Worm (Caenorhabditis elegans) whole organism, young adult: Measurements from ENCODE around the gene W06G6.10.

Experiments used
- B0336.3 ChIP-seq: fragments of 200-800 bp; sonication (Bioruptor generic); IDR thresholded peaks from 2 replicates; pipeline ENCODE4 v1.3.6; 2022; ENCODE audit warnings: missing genetic modification characterization, missing compliant biosample characterization
- C17E4.6 ChIP-seq: fragments of 200-800 bp; sonication (Bioruptor generic); IDR thresholded peaks from 2 replicates; pipeline ENCODE4 v1.3.6; 2022; ENCODE audit warnings: missing genetic modification reagents, missing genetic modification characterization, missing compliant biosample characterization
- F10E7.11 ChIP-seq: sonication (generic microtip); optimal IDR thresholded peaks from 2 replicates; lab custom pipeline; 2017; ENCODE audit warnings: mild to moderate bottlenecking, missing genetic modification characterization, moderate library complexity, missing compliant biosample characterization
- F23B12.7 ChIP-seq: sonication (generic microtip); optimal IDR thresholded peaks from 2 replicates; lab custom pipeline; 2017; ENCODE audit warnings: missing genetic modification characterization, mild to moderate bottlenecking, missing compliant biosample characterization, antibody characterized with exemption, moderate library complexity; ENCODE audit not compliant: insufficient read depth
- F37B4.10 ChIP-seq: fragments of 200-800 bp; sonication (Bioruptor generic); IDR thresholded peaks from 2 replicates; pipeline ENCODE4 v1.3.6; 2022; ENCODE audit warnings: missing genetic modification characterization, missing compliant biosample characterization
- F57C9.4 ChIP-seq: sonication (generic microtip); optimal IDR thresholded peaks from 2 replicates; lab custom pipeline; 2017; ENCODE audit warnings: mild to moderate bottlenecking, missing genetic modification characterization, missing compliant biosample characterization
- T26A5.8 ChIP-seq: sonication (generic microtip); optimal IDR thresholded peaks from 2 replicates; lab custom pipeline; 2016; ENCODE audit warnings: missing genetic modification characterization, missing compliant biosample characterization
- Y53G8AR.9 ChIP-seq: fragments of 200-800 bp; sonication (Bioruptor generic); conservative IDR thresholded peaks from 2 replicates; pipeline ENCODE4 v1.3.6; 2022; ENCODE audit warnings: missing genetic modification reagents, missing genetic modification characterization, missing compliant biosample characterization
- Y79H2A.3 ChIP-seq: fragments of 200-800 bp; sonication (Bioruptor generic); conservative IDR thresholded peaks from 2 replicates; pipeline ENCODE4 v1.3.6; 2022; ENCODE audit warnings: missing genetic modification reagents, missing genetic modification characterization, missing compliant biosample characterization
- atf-7 ChIP-seq: sonication (generic microtip); optimal IDR thresholded peaks from 2 replicates; lab custom pipeline; 2017; ENCODE audit warnings: mild to moderate bottlenecking, missing genetic modification characterization, missing compliant biosample characterization
- athp-1 ChIP-seq: sonication (generic microtip); optimal IDR thresholded peaks from 2 replicates; lab custom pipeline; 2017; ENCODE audit warnings: mild to moderate bottlenecking, missing genetic modification characterization, missing compliant biosample characterization
- bed-1 ChIP-seq: fragments of 200-800 bp; sonication (Bioruptor generic); IDR thresholded peaks from 2 replicates; pipeline ENCODE4 v1.3.6; 2022; ENCODE audit warnings: missing genetic modification reagents, missing genetic modification characterization, missing compliant biosample characterization
- ccch-3 ChIP-seq: fragments of 200-800 bp; sonication (Bioruptor generic); optimal IDR thresholded peaks from 2 replicates; lab custom pipeline; 2018; ENCODE audit warnings: mild to moderate bottlenecking, missing genetic modification characterization, missing compliant biosample characterization
- ceh-100 ChIP-seq: fragments of 200-800 bp; sonication (Bioruptor generic); IDR thresholded peaks from 2 replicates; pipeline ENCODE4 v1.3.6; 2022; ENCODE audit warnings: missing genetic modification reagents, missing genetic modification characterization, missing compliant biosample characterization
- ceh-79 ChIP-seq: sonication (generic microtip); optimal IDR thresholded peaks from 2 replicates; lab custom pipeline; 2017; ENCODE audit warnings: mild to moderate bottlenecking, missing genetic modification characterization, missing compliant biosample characterization
- chd-7 ChIP-seq: sonication (generic microtip); optimal IDR thresholded peaks from 2 replicates; lab custom pipeline; 2016; ENCODE audit warnings: mild to moderate bottlenecking, missing genetic modification characterization, moderate library complexity, missing compliant biosample characterization
- dpl-1 ChIP-seq: fragments of 150-350 bp; optimal IDR thresholded peaks from 2 replicates; lab custom pipeline; 2014; ENCODE audit warnings: missing biosample characterization, missing genetic modification reagents, missing genetic modification characterization
- efl-1 ChIP-seq: fragments of 150-350 bp; optimal IDR thresholded peaks from 2 replicates; lab custom pipeline; 2014; ENCODE audit warnings: missing biosample characterization, missing genetic modification reagents, missing genetic modification characterization
- egl-18 ChIP-seq: fragments of 200-800 bp; sonication (Bioruptor generic); IDR thresholded peaks from 2 replicates; pipeline ENCODE4 v1.3.6; 2022; ENCODE audit warnings: missing genetic modification reagents, missing genetic modification characterization, missing compliant biosample characterization
- ekl-4 ChIP-seq: fragments of 200-800 bp; sonication (Bioruptor generic); IDR thresholded peaks from 2 replicates; pipeline ENCODE4 v1.3.6; 2022; ENCODE audit warnings: missing genetic modification reagents, missing genetic modification characterization, missing compliant biosample characterization
- him-1 ChIP-seq: sonication (generic microtip); optimal IDR thresholded peaks from 2 replicates; lab custom pipeline; 2016; ENCODE audit warnings: missing genotype, missing genetic modification reagents, missing genetic modification characterization, missing compliant biosample characterization
- hlh-26 ChIP-seq: fragments of 200-800 bp; sonication (Bioruptor generic); conservative IDR thresholded peaks from 2 replicates; pipeline ENCODE4 v1.3.6; 2022; ENCODE audit warnings: missing genetic modification reagents, missing genetic modification characterization, missing compliant biosample characterization
- hmg-1.2 ChIP-seq: fragments of 200-800 bp; sonication (Bioruptor generic); IDR thresholded peaks from 2 replicates; pipeline ENCODE4 v1.3.6; 2022; ENCODE audit warnings: missing genetic modification reagents, missing genetic modification characterization, missing compliant biosample characterization
- hrde-1 ChIP-seq: sonication (generic microtip); optimal IDR thresholded peaks from 2 replicates; lab custom pipeline; 2016; ENCODE audit warnings: missing genetic modification characterization, mild to moderate bottlenecking, missing compliant biosample characterization, moderate library complexity, missing genotype, missing genetic modification reagents, borderline replicate concordance
- hsf-1 ChIP-seq: fragments of 200-800 bp; sonication (Bioruptor generic); IDR thresholded peaks from 2 replicates; pipeline ENCODE4 v1.3.6; 2022; ENCODE audit warnings: missing genetic modification reagents, missing genetic modification characterization, missing compliant biosample characterization
- let-607 ChIP-seq, 2 experiments: fragments of 200-800 bp in 1 of 2; sonication (Bioruptor generic) in 1 of 2; sonication (generic microtip) in 1 of 2; optimal IDR thresholded peaks; 2 replicates each; lab custom pipeline; 2016 to 2018; ENCODE audit warnings: mild to moderate bottlenecking in 2 of 2, missing compliant biosample characterization in 2 of 2, missing genetic modification characterization in 2 of 2, moderate library complexity in 2 of 2, missing genotype in 1 of 2
- lin-35 ChIP-seq, 3 experiments: fragments of 150-350 bp in 2 of 3; sonication (generic microtip) in 1 of 3; optimal IDR thresholded peaks; 2 replicates each; lab custom pipeline; 2014 to 2018; ENCODE audit warnings: missing biosample characterization in 3 of 3, missing genetic modification characterization in 3 of 3, missing genetic modification reagents in 3 of 3
- lir-1 ChIP-seq: fragments of 200-800 bp; sonication (Bioruptor generic); conservative IDR thresholded peaks from 2 replicates; pipeline ENCODE4 v1.3.6; 2022; ENCODE audit warnings: missing genetic modification reagents, missing genetic modification characterization, missing compliant biosample characterization
- madf-10 ChIP-seq: sonication (generic microtip); optimal IDR thresholded peaks from 2 replicates; lab custom pipeline; 2016; ENCODE audit warnings: mild to moderate bottlenecking, missing genetic modification characterization, missing compliant biosample characterization
- madf-8 ChIP-seq: fragments of 200-800 bp; sonication (Bioruptor generic); conservative IDR thresholded peaks from 2 replicates; pipeline ENCODE4 v1.3.6; 2022; ENCODE audit warnings: missing genetic modification reagents, missing genetic modification characterization, missing compliant biosample characterization
- mcd-1 ChIP-seq: fragments of 200-800 bp; sonication (Bioruptor generic); IDR thresholded peaks from 2 replicates; pipeline ENCODE4 v1.3.6; 2022; ENCODE audit warnings: missing genetic modification reagents, missing genetic modification characterization, missing compliant biosample characterization
- nhr-120 ChIP-seq: fragments of 200-800 bp; sonication (Bioruptor generic); IDR thresholded peaks from 2 replicates; pipeline ENCODE4 v1.3.6; 2022; ENCODE audit warnings: missing genetic modification characterization, missing compliant biosample characterization
- nhr-27 ChIP-seq: fragments of 200-800 bp; sonication (Bioruptor generic); optimal IDR thresholded peaks from 2 replicates; lab custom pipeline; 2018; ENCODE audit warnings: mild to moderate bottlenecking, missing genetic modification characterization, moderate library complexity, missing compliant biosample characterization
- pha-4 ChIP-seq: fragments of 150-350 bp; sonication (generic microtip); optimal IDR thresholded peaks from 2 replicates; lab custom pipeline; 2014; ENCODE audit warnings: missing biosample characterization, missing genetic modification reagents, missing genetic modification characterization
- rec-8 ChIP-seq, 2 experiments: sonication (generic microtip); optimal IDR thresholded peaks; 2 replicates each; lab custom pipeline; 2016; ENCODE audit warnings: mild to moderate bottlenecking in 2 of 2, missing genetic modification characterization in 2 of 2, missing genetic modification reagents in 2 of 2, missing genotype in 2 of 2, missing biosample characterization in 1 of 2, missing compliant biosample characterization in 1 of 2, moderate library complexity in 1 of 2
- sdz-38 ChIP-seq: sonication (generic microtip); optimal IDR thresholded peaks from 2 replicates; lab custom pipeline; 2016; ENCODE audit warnings: missing genotype, missing genetic modification characterization, missing compliant biosample characterization
- tbx-9 ChIP-seq: sonication (generic microtip); optimal IDR thresholded peaks from 2 replicates; lab custom pipeline; 2016; ENCODE audit warnings: borderline replicate concordance, missing genetic modification characterization, inconsistent platforms, missing compliant biosample characterization
- unc-130 ChIP-seq: sonication (generic microtip); optimal IDR thresholded peaks from 2 replicates; lab custom pipeline; 2016; ENCODE audit warnings: missing genetic modification reagents, missing genetic modification characterization, missing compliant biosample characterization
- ztf-18 ChIP-seq: sonication (generic microtip); optimal IDR thresholded peaks from 2 replicates; lab custom pipeline; 2016; ENCODE audit warnings: missing genotype, mild to moderate bottlenecking, missing genetic modification characterization, missing compliant biosample characterization
- ztf-22 ChIP-seq: fragments of 200-800 bp; sonication (Bioruptor generic); optimal IDR thresholded peaks from 2 replicates; lab custom pipeline; 2018; ENCODE audit warnings: mild to moderate bottlenecking, missing genetic modification characterization, moderate library complexity, missing compliant biosample characterization
- ztf-26 ChIP-seq: sonication (generic microtip); optimal IDR thresholded peaks from 2 replicates; lab custom pipeline; 2017; ENCODE audit warnings: missing genetic modification characterization, missing compliant biosample characterization

W06G6.10 gene

DNA sequence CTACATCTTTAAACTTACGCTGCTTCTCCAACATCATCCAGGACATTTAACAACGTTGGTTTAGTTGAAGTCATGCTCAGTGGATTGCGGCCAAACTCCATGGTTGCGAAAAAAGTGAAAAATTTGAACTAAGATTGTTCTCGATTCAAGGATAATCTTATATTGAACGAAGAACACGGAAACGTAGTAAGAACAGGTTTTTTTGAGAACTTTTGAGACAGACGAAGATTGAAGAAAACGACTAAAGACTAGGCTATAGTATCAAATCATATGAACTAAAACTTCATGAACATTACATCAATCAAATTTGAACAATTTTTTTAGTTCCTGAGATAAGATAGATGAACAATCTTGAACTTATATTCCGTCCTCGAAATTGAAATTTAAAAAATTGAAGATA lies at the start of gene W06G6.10:
Gene W06G6.10 (minus strand): TSS at position 101 of the 400 bp plus-strand sequence.
- TF ChIP-seq chd-7 (tag; lab: Kevin White, UChicago): no peak
- TF ChIP-seq efl-1 (GFP tag; lab: Kevin White, UChicago): no peak
- no peak for TF ChIP-seq madf-10 (tag; lab: Kevin White, UChicago)
- TF ChIP-seq lin-35 (GFP tag; optimal IDR thresholded peaks at IDR 0.05; lab: Kevin White, UChicago): no peak
- no peak for TF ChIP-seq bed-1 (GFP tag; lab: Robert Waterston, UW)
- no peak for TF ChIP-seq B0336.3 (GFP tag; lab: Robert Waterston, UW)
- TF ChIP-seq Y79H2A.3 (GFP tag; lab: Robert Waterston, UW): no peak
- TF ChIP-seq him-1: no peak
- no peak for TF ChIP-seq ztf-18 (tag; lab: Kevin White, UChicago)
- TF ChIP-seq mcd-1 (GFP tag; lab: Robert Waterston, UW): no peak
- no peak for TF ChIP-seq nhr-27 (tag; lab: Kevin White, UChicago)
- no peak for TF ChIP-seq ztf-22
- TF ChIP-seq tbx-9 (tag; lab: Kevin White, UChicago): no peak

DNA sequence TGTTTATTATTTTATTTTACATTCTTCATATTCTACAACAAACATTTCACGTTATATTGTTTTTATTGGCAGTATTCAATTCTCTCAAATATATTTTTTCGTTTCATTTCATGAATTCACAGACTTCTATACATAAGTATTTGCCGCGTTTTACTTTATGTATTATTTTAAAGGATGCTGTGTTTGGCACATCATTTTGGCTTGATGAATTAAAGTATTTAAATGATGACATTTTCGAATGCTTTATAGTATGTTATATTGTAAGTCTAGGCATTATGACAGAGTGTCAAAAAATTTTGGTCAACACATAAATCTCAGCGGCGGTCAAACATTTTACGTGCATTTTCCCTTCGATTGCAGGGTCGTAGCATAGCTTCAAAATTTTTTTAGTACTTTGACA lies 48.5 kb upstream of the W06G6.10 start:
- TF ChIP-seq ztf-26 (tag; lab: Kevin White, UChicago): no peak
- no peak for TF ChIP-seq C17E4.6 (GFP tag; lab: Robert Waterston, UW)
- TF ChIP-seq athp-1: no peak
- TF ChIP-seq sdz-38 (tag; lab: Kevin White, UChicago): no peak
- TF ChIP-seq let-607 (tag; optimal IDR thresholded peaks at IDR 0.05; lab: Kevin White, UChicago): no peak
- TF ChIP-seq lir-1 (GFP tag; lab: Robert Waterston, UW): no peak

DNA sequence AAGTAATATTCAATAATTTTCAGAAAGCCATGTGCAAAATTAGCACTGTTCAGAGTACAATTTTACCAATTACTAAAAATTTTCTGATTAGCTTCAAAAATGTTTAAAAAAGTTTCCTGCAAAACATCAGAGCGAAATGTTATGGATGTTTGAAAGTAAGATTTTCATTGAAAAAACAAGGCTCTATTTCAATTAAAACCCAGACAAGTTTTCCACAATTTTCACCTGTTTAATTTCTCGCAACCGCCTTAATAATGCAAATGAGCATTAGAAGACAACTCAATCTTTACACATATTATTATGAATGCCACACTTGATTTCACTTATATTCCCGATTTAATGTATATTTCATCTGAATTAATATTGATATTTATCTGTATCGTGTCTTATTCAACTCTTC lies 47.5 kb upstream of the W06G6.10 start, which contains the start of gene srz-101:
Gene srz-101 (plus strand): TSS at position 301 of the 400 bp plus-strand sequence.
- TF ChIP-seq unc-130 (no peak), ceh-79 (tag; lab: Kevin White, UChicago) (no peak), let-607 (tag; optimal IDR thresholded peaks at IDR 0.05; lab: Kevin White, UChicago) (no peak), lin-35 (GFP tag; optimal IDR thresholded peaks at IDR 0.05; lab: Kevin White, UChicago) (no peak), hmg-1.2 (GFP tag; lab: Robert Waterston, UW) (no peak), pha-4 (tag; lab: Kevin White, UChicago) (no peak), ztf-22 (no peak), athp-1 (no peak), ceh-100 (GFP tag; lab: Robert Waterston, UW) (no peak), atf-7 (tag; lab: Kevin White, UChicago) (no peak), egl-18 (GFP tag; lab: Robert Waterston, UW) (no peak), rec-8 (tag; optimal IDR thresholded peaks at IDR 0.05; lab: Kevin White, UChicago) (no peak), nhr-120 (no peak), F37B4.10 (GFP tag; lab: Robert Waterston, UW) (no peak)

DNA sequence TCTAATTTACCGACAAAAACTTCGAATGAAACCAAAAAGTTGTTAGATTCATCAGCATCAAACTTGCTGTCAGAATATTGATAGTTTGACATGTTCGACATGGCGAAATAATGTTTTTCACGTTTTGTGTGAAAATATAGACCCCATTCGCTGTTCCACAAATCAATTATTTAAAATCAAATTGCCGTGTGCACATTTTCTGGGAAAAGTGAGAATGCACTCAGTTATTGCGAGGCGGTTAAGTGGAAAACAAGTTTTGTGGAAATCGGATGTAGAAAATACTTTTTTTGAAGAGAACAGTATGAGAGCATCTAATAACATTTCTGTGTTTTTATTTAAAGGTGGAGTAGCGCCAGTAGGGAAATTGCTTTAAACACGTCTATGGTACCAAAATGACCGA lies 46.7 kb upstream of the W06G6.10 start, which contains the start of gene srw-42:
Gene srw-42 (minus strand): TSS at position 101 of the 400 bp plus-strand sequence.
- TF ChIP-seq hsf-1 (GFP tag; lab: Robert Waterston, UW) (no peak), hrde-1 (no peak), F57C9.4 (tag; lab: Kevin White, UChicago) (no peak), sdz-38 (tag; lab: Kevin White, UChicago) (no peak), Y53G8AR.9 (GFP tag; lab: Robert Waterston, UW) (no peak), madf-8 (GFP tag; lab: Robert Waterston, UW) (no peak), hlh-26 (GFP tag; lab: Robert Waterston, UW) (no peak), dpl-1 (no peak), ccch-3 (GFP tag; lab: Kevin White, UChicago) (no peak), T26A5.8 (no peak), ekl-4 (GFP tag; lab: Robert Waterston, UW) (no peak), F23B12.7 (tag; lab: Kevin White, UChicago) (no peak), F10E7.11 (tag; lab: Kevin White, UChicago) (no peak)
